Fruit fly (Drosophila melanogaster): ENCODE measurements around the gene cal1.

- TF ChIP-seq Lpt (GFP tag; optimal IDR thresholded peaks at IDR 0.05) (no peak), ss (GFP tag; optimal IDR thresholded peaks at IDR 0.05) (no peak), Hr38 (GFP tag; optimal IDR thresholded peaks at IDR 0.05) (no peak), Ets21C (GFP tag; optimal IDR thresholded peaks at IDR 0.05) (no peak), CG3919 (GFP tag; optimal IDR thresholded peaks at IDR 0.05) (no peak), CG16779 (tag; optimal IDR thresholded peaks at IDR 0.05) (no peak), CG10631 (GFP tag; optimal IDR thresholded peaks at IDR 0.05) (no peak), CG10669 (GFP tag; optimal IDR thresholded peaks at IDR 0.05) (no peak), Sox15 (GFP tag; optimal IDR thresholded peaks at IDR 0.05) (no peak)
Observed at dm6 chr3R:17043570-17043923, 44.5 kb upstream of the cal1 start.

All from whole organism, prepupa.